Fruit fly (Drosophila melanogaster): Measurements from ENCODE around the gene dor.

Gene dor

DNA sequence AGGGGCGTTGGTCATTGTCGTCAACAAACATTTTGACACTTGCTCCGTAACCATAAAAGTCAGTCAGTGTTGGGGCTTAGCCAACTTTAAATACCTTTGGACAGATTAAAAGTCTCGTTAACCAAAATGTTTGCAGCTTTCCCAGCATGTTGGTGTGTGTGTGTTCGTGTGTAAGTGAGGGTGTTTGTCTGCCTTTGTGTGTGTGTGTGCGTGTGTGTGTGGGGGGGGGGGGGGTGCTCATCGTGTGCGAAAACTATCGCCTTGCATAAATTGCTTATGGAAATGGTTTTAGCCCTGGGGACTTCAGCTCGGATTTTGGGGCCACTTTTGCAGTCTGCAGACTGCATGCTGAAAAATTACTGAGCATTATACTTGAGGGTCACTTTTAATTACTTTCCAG lies 50.0 kb downstream of the dor start:
- TF ChIP-seq Dll (optimal IDR thresholded peaks at IDR 0.05) (no peak), CG8478 (optimal IDR thresholded peaks at IDR 0.05) (no peak), pan (optimal IDR thresholded peaks at IDR 0.05) (no peak), psq (optimal IDR thresholded peaks at IDR 0.05) (no peak), usp (GFP tag; optimal IDR thresholded peaks at IDR 0.05) (no peak), EcR (GFP tag; optimal IDR thresholded peaks at IDR 0.05) (no peak)

All from whole organism.